Fruit fly (Drosophila melanogaster): ENCODE measurements around the gene CG14963.

DNA sequence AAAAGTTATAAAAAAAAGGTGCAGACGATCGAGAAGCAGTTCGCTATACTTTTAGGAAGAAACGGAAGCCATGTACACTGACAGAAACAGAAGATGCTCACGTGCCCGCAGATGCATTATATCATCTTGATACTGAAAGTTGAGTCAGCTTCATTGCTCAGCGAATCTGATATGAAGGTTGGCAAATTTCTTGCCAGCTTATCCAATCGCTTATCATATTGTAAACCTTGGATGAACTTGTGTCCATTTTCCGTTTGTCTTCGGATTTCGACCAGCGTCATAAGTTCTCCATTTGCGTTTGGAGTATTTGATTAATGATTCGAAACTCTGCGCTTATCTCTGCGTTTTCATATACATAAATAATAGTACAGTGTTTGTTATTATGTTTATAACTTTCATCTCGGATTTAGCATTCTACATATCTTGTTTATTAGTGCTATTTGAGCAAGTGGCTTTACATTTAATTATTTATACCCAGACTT is 46.7 kb downstream of the CG14963 start:
- TF ChIP-seq psq (optimal IDR thresholded peaks at IDR 0.05) (no peak), h (optimal IDR thresholded peaks at IDR 0.05) (no peak), Sin3A (optimal IDR thresholded peaks at IDR 0.05) (no peak), Myc (optimal IDR thresholded peaks at IDR 0.05) (no peak)

All from Kc167 (cell line).